Worm (Caenorhabditis elegans) whole organism, L2 larva: ENCODE results near the gene C10G8.8.

Source experiments
- C34F6.9 ChIP-seq: fragments of 150-350 bp; optimal IDR thresholded peaks from 2 replicates; lab custom pipeline; 2014; ENCODE audit warnings: missing biosample characterization, missing genetic modification characterization
- F13H6.1 ChIP-seq: sonication (generic microtip); optimal IDR thresholded peaks from 2 replicates; lab custom pipeline; 2016; ENCODE audit warnings: missing genetic modification characterization, missing compliant biosample characterization
- R02D3.7 ChIP-seq: fragments of 150-350 bp; optimal IDR thresholded peaks from 2 replicates; lab custom pipeline; 2014; ENCODE audit warnings: missing biosample characterization, missing genetic modification characterization
- Y55F3AM.14 ChIP-seq: fragments of 200-800 bp; sonication (Bioruptor generic); optimal IDR thresholded peaks from 2 replicates; lab custom pipeline; 2018; ENCODE audit warnings: mild to moderate bottlenecking, missing genetic modification characterization, missing compliant biosample characterization
- ZK546.5 ChIP-seq: sonication (generic microtip); optimal IDR thresholded peaks from 2 replicates; lab custom pipeline; 2017; ENCODE audit warnings: missing biosample characterization, missing genetic modification characterization
- alr-1 ChIP-seq: fragments of 150-350 bp; optimal IDR thresholded peaks from 2 replicates; lab custom pipeline; 2014; ENCODE audit warnings: missing biosample characterization, missing genetic modification characterization
- aly-2 ChIP-seq: fragments of 150-350 bp; optimal IDR thresholded peaks from 2 replicates; lab custom pipeline; 2014; ENCODE audit warnings: missing biosample characterization, missing genetic modification characterization
- ceh-16 ChIP-seq: fragments of 150-350 bp; optimal IDR thresholded peaks from 2 replicates; lab custom pipeline; 2014; ENCODE audit warnings: missing biosample characterization, missing genetic modification characterization
- ceh-82 ChIP-seq: fragments of 150-350 bp; optimal IDR thresholded peaks from 2 replicates; lab custom pipeline; 2014; ENCODE audit warnings: missing biosample characterization, missing genetic modification characterization
- dmd-4 ChIP-seq: sonication (generic microtip); optimal IDR thresholded peaks from 2 replicates; lab custom pipeline; 2017; ENCODE audit warnings: missing biosample characterization, missing genetic modification characterization
- egl-27 ChIP-seq: sonication (generic microtip); optimal IDR thresholded peaks from 3 replicates; lab custom pipeline; 2017; ENCODE audit warnings: missing biosample characterization, missing genetic modification reagents, missing genetic modification characterization
- elt-1 ChIP-seq: fragments of 150-350 bp; optimal IDR thresholded peaks from 2 replicates; lab custom pipeline; 2014; ENCODE audit warnings: missing biosample characterization, missing genetic modification characterization
- elt-3 ChIP-seq: sonication (generic microtip); optimal IDR thresholded peaks from 2 replicates; lab custom pipeline; 2017; ENCODE audit warnings: missing biosample characterization, missing genetic modification characterization
- fos-1 ChIP-seq: fragments of 150-350 bp; optimal IDR thresholded peaks from 2 replicates; lab custom pipeline; 2014; ENCODE audit warnings: missing biosample characterization, missing genetic modification characterization
- gmeb-1 ChIP-seq: fragments of 150-350 bp; optimal IDR thresholded peaks from 2 replicates; lab custom pipeline; 2014; ENCODE audit warnings: missing biosample characterization, missing genetic modification characterization
- lin-11 ChIP-seq: fragments of 150-350 bp; sonication (generic microtip); optimal IDR thresholded peaks from 2 replicates; lab custom pipeline; 2014; ENCODE audit warnings: missing biosample characterization, missing genetic modification characterization, inconsistent platforms, mixed read lengths
- lin-39 ChIP-seq: fragments of 150-350 bp; optimal IDR thresholded peaks from 2 replicates; lab custom pipeline; 2014; ENCODE audit warnings: missing biosample characterization, missing genetic modification reagents, missing genetic modification characterization
- lsy-2 ChIP-seq, 2 experiments: fragments of 150-350 bp in 1 of 2; sonication (generic microtip) in 1 of 2; optimal IDR thresholded peaks; 2 replicates each; lab custom pipeline; 2014 to 2017; ENCODE audit warnings: missing biosample characterization in 2 of 2, missing genetic modification characterization in 2 of 2
- mab-5 ChIP-seq: fragments of 150-350 bp; optimal IDR thresholded peaks from 2 replicates; lab custom pipeline; 2014; ENCODE audit warnings: missing biosample characterization, missing genetic modification characterization
- mbf-1 ChIP-seq: sonication (generic microtip); optimal IDR thresholded peaks from 2 replicates; lab custom pipeline; 2017; ENCODE audit warnings: missing biosample characterization, missing genetic modification characterization
- mdl-1 ChIP-seq, 2 experiments: fragments of 150-350 bp in 1 of 2; sonication (generic microtip) in 1 of 2; optimal IDR thresholded peaks; 2 replicates each; lab custom pipeline; 2017; ENCODE audit warnings: missing biosample characterization in 2 of 2, missing genetic modification characterization in 2 of 2
- nhr-11 ChIP-seq: fragments of 150-350 bp; optimal IDR thresholded peaks from 2 replicates; lab custom pipeline; 2014; ENCODE audit warnings: missing biosample characterization, missing genetic modification characterization
- nhr-12 ChIP-seq: fragments of 150-350 bp; optimal IDR thresholded peaks from 2 replicates; lab custom pipeline; 2014; ENCODE audit warnings: missing biosample characterization, missing genetic modification characterization
- nhr-129 ChIP-seq: fragments of 150-350 bp; optimal IDR thresholded peaks from 2 replicates; lab custom pipeline; 2014; ENCODE audit warnings: missing biosample characterization, missing genetic modification characterization
- nhr-237 ChIP-seq: fragments of 150-350 bp; optimal IDR thresholded peaks from 2 replicates; lab custom pipeline; 2014; ENCODE audit warnings: missing biosample characterization, missing genetic modification characterization
- nhr-25 ChIP-seq: fragments of 150-350 bp; sonication (generic microtip); optimal IDR thresholded peaks from 3 replicates; lab custom pipeline; 2014; ENCODE audit warnings: missing biosample characterization, missing genetic modification characterization
- peb-1 ChIP-seq: fragments of 150-350 bp; optimal IDR thresholded peaks from 2 replicates; lab custom pipeline; 2014; ENCODE audit warnings: missing biosample characterization, missing genetic modification characterization
- sem-4 ChIP-seq: fragments of 150-350 bp; optimal IDR thresholded peaks from 2 replicates; lab custom pipeline; 2014; ENCODE audit warnings: missing biosample characterization, missing genetic modification reagents, missing genetic modification characterization
- skn-1 ChIP-seq: sonication (generic microtip); optimal IDR thresholded peaks from 2 replicates; lab custom pipeline; 2017; ENCODE audit warnings: missing biosample characterization, missing genetic modification characterization
- sma-3 ChIP-seq: sonication (generic microtip); optimal IDR thresholded peaks from 2 replicates; lab custom pipeline; 2016; ENCODE audit warnings: missing genetic modification reagents, missing genetic modification characterization, missing compliant biosample characterization
- sma-9 ChIP-seq, 2 experiments: fragments of 150-350 bp in 1 of 2; sonication (generic microtip) in 1 of 2; optimal IDR thresholded peaks; 2 replicates each; lab custom pipeline; 2014 to 2016; ENCODE audit warnings: missing genetic modification characterization in 2 of 2, mild to moderate bottlenecking in 1 of 2, missing biosample characterization in 1 of 2, missing compliant biosample characterization in 1 of 2, missing genetic modification reagents in 1 of 2, moderate library complexity in 1 of 2
- unc-55 ChIP-seq: fragments of 150-350 bp; sonication (generic microtip); optimal IDR thresholded peaks from 3 replicates; lab custom pipeline; 2014; ENCODE audit warnings: missing biosample characterization, missing genetic modification reagents, missing genetic modification characterization
- unc-62 ChIP-seq: fragments of 150-350 bp; optimal IDR thresholded peaks from 2 replicates; lab custom pipeline; 2014; ENCODE audit warnings: missing biosample characterization, missing genetic modification reagents, missing genetic modification characterization
- zag-1 ChIP-seq: fragments of 150-350 bp; optimal IDR thresholded peaks from 2 replicates; lab custom pipeline; 2014; ENCODE audit warnings: missing biosample characterization, missing genetic modification characterization
- ztf-1 ChIP-seq: fragments of 200-800 bp; sonication (Bioruptor generic); conservative IDR thresholded peaks from 2 replicates; pipeline ENCODE4 v1.3.6; 2022; ENCODE audit warnings: missing genetic modification characterization, missing compliant biosample characterization
- ztf-11 ChIP-seq: sonication (generic microtip); optimal IDR thresholded peaks from 2 replicates; lab custom pipeline; 2017; ENCODE audit warnings: missing biosample characterization, missing genetic modification characterization
- ztf-4 ChIP-seq: fragments of 150-350 bp; optimal IDR thresholded peaks from 2 replicates; lab custom pipeline; 2014; ENCODE audit warnings: missing biosample characterization, missing genetic modification characterization

Gene C10G8.8

DNA sequence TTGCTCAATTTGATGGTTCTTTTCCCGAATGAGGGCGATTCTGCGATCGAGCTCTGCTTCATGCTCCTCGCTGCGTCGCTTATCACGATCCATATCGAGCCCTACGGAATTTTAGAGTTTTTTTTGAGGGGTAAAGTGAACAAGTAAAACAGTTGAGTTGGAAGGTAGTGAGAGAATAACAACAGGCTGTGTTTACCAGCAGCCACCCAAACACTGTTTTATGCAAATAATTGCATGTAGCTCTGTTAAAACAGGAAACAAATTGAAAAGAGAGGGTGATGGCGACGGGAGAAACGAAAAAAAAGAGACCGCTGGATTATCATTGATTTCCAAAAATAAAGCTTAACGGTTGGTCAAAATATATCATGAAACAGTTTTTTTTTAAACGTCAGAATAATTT, at the start of gene C10G8.8:
TSS of gene C10G8.8 (minus strand) at position 101 of the 400 bp plus-strand sequence.
- TF ChIP-seq peb-1 (tag; lab: Kevin White, UChicago) = no peak
- no peak for TF ChIP-seq egl-27 (tag; lab: Kevin White, UChicago)
- no peak for TF ChIP-seq aly-2 (tag; lab: Kevin White, UChicago)
- no peak for TF ChIP-seq ZK546.5
- TF ChIP-seq lin-11 (tag; lab: Kevin White, UChicago) = no peak
- TF ChIP-seq elt-3 (tag; lab: Kevin White, UChicago) = no peak
- TF ChIP-seq ceh-16 = no peak
- no peak for TF ChIP-seq sma-9 (GFP tag; optimal IDR thresholded peaks at IDR 0.05; lab: Kevin White, UChicago)
- no peak for TF ChIP-seq sma-9 (tag; optimal IDR thresholded peaks at IDR 0.05; lab: Kevin White, UChicago)

ce11 chrV:5372118-5372517, 43.9 kb upstream of the C10G8.8 start, which contains the start of gene C35A11.3:
Gene C35A11.3 (plus strand): TSS chrV:5372418.
- no peak for TF ChIP-seq dmd-4 (tag; lab: Kevin White, UChicago)
- no peak for TF ChIP-seq ztf-11
- TF ChIP-seq unc-62 (GFP tag; lab: Kevin White, UChicago) = no peak
- TF ChIP-seq ZK546.5 = no peak
- TF ChIP-seq R02D3.7 (tag; lab: Kevin White, UChicago) = no peak
- no peak for TF ChIP-seq elt-1 (tag; lab: Kevin White, UChicago)
- no peak for TF ChIP-seq aly-2 (tag; lab: Kevin White, UChicago)
- TF ChIP-seq ceh-16 = no peak
- TF ChIP-seq, all 48 proteins: peak for 0

DNA sequence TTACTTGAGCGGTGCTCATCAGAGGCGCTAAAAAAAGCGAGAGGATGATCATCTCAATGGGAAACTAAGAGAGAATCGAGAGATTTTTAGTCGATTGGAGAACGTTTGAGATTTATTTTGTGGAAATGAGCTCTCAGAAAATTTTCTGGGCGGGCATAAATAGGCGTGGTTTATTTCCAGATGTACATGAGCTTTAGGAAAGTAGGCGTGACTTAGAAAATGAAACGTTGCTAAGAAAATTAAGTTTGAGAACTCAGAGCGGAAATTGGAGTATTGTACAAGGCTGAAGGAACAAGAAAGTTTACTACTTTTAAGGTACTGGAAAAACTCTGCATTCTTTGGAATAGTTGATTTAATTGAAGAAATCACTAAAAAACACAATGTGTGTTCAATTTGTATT, 40.6 kb upstream of the C10G8.8 start, which contains the start of gene T09D3.9:
TSS of gene T09D3.9 (minus strand) at position 101 of the 400 bp plus-strand sequence.
- no peak for TF ChIP-seq gmeb-1 (tag; lab: Kevin White, UChicago)
- TF ChIP-seq lin-39 (tag; lab: Kevin White, UChicago) = no peak
- no peak for TF ChIP-seq R02D3.7 (tag; lab: Kevin White, UChicago)
- TF ChIP-seq egl-27 (tag; lab: Kevin White, UChicago) = no peak
- TF ChIP-seq unc-55 (GFP tag; lab: Kevin White, UChicago) = no peak
- no peak for TF ChIP-seq zag-1 (tag; lab: Kevin White, UChicago)
- no peak for TF ChIP-seq ztf-1
- TF ChIP-seq dmd-4 (tag; lab: Kevin White, UChicago) = no peak
- TF ChIP-seq sem-4 (tag; lab: Kevin White, UChicago) = no peak

- TF ChIP-seq Y55F3AM.14 (GFP tag; lab: Kevin White, UChicago) (no peak), zag-1 (tag; lab: Kevin White, UChicago) (no peak), lsy-2 (tag; optimal IDR thresholded peaks at IDR 0.05; lab: Kevin White, UChicago) (no peak), nhr-11 (tag; lab: Kevin White, UChicago) (no peak), sma-9 (GFP tag; optimal IDR thresholded peaks at IDR 0.05; lab: Kevin White, UChicago) (no peak), sma-9 (tag; optimal IDR thresholded peaks at IDR 0.05; lab: Kevin White, UChicago) (no peak), fos-1 (tag; lab: Kevin White, UChicago) (no peak), peb-1 (tag; lab: Kevin White, UChicago) (no peak), nhr-237 (tag; lab: Kevin White, UChicago) (no peak)
Measured at ce11 chrV:5364863-5365262, 36.6 kb upstream of the C10G8.8 start, which contains the start of gene T09D3.8. Gene T09D3.8 (plus strand): TSS chrV:5365163.

- TF ChIP-seq mab-5 = no peak
- TF ChIP-seq Y55F3AM.14 (GFP tag; lab: Kevin White, UChicago) = no peak
- TF ChIP-seq unc-62 (GFP tag; lab: Kevin White, UChicago) = no peak
- TF ChIP-seq lin-11 (tag; lab: Kevin White, UChicago) = no peak
- TF ChIP-seq ceh-82 (tag; lab: Kevin White, UChicago) = no peak
- no peak for TF ChIP-seq nhr-237 (tag; lab: Kevin White, UChicago)
- no peak for TF ChIP-seq ceh-16
- no peak for TF ChIP-seq mbf-1
- TF ChIP-seq R02D3.7 (tag; lab: Kevin White, UChicago) = no peak
- TF ChIP-seq aly-2 (tag; lab: Kevin White, UChicago) = no peak
- no peak for TF ChIP-seq zag-1 (tag; lab: Kevin White, UChicago)
- no peak for TF ChIP-seq nhr-12 (tag; lab: Kevin White, UChicago)
- no peak for TF ChIP-seq sma-9 (GFP tag; optimal IDR thresholded peaks at IDR 0.05; lab: Kevin White, UChicago)
- TF ChIP-seq sma-9 (tag; optimal IDR thresholded peaks at IDR 0.05; lab: Kevin White, UChicago) = no peak
- TF ChIP-seq unc-55 (GFP tag; lab: Kevin White, UChicago) = no peak
Measured at ce11 chrV:5362220-5362619, 34.0 kb upstream of the C10G8.8 start.

DNA sequence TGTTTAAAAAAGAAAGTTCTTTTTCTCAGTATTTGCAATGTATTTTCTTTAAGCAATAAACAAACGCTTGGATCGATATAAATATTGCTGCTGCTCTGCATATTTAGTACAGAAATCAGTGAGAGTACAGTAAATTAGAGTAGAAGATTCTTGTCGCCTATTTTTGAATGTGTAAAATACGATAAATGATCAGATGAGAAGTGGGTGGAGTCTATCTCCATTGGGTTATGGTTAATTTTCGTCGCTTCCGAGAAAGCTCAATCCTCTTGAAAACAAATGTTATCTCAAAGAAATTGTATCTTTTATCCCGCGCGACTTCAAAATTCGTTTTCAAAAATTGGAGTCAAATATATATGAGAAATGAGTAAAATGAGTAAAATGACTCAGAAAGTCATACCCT, 30.6 kb upstream of the C10G8.8 start, which contains the start of gene nhr-216:
TSS of gene nhr-216 (minus strand) at position 101 of the 400 bp plus-strand sequence.
- TF ChIP-seq mab-5 (no peak), nhr-129 (tag; lab: Kevin White, UChicago) (no peak), aly-2 (tag; lab: Kevin White, UChicago) (no peak), nhr-12 (tag; lab: Kevin White, UChicago) (no peak), skn-1 (no peak), R02D3.7 (tag; lab: Kevin White, UChicago) (no peak), nhr-237 (tag; lab: Kevin White, UChicago) (no peak), nhr-25 (tag; lab: Kevin White, UChicago) (no peak), sma-3 (GFP tag; lab: Kevin White, UChicago) (no peak), mdl-1 (tag; optimal IDR thresholded peaks at IDR 0.05; lab: Kevin White, UChicago) (no peak), C34F6.9 (tag; lab: Kevin White, UChicago) (no peak), F13H6.1 (tag; lab: Kevin White, UChicago) (no peak), elt-1 (tag; lab: Kevin White, UChicago) (no peak), mbf-1 (no peak), Y55F3AM.14 (GFP tag; lab: Kevin White, UChicago) (no peak), ztf-4 (no peak), alr-1 (no peak), lin-11 (tag; lab: Kevin White, UChicago) (no peak)
- TF ChIP-seq, all 48 proteins: peak for 0
